Worm (Caenorhabditis elegans): Measurements from ENCODE around the gene F10G2.2.
"Not testable (repeated sequence)": the region's sequence is repeated elsewhere in the genome, so short reads cannot be mapped to it uniquely, and the experiment has no call there.

Gene F10G2.2

ce11 chrV:7328092-7328491 lies 2.9 kb upstream of the F10G2.2 start, which contains the start of gene clec-7:
clec-7 (plus strand) TSS chrV:7328392.
- TF ChIP-seq lin-13 (GFP tag; optimal IDR thresholded peaks at IDR 0.05) = no peak
- TF ChIP-seq Y116A8C.19 (tag; optimal IDR thresholded peaks at IDR 0.05; ENCODE audit: borderline replicate concordance) = no peak
- TF ChIP-seq nhr-77 (tag; optimal IDR thresholded peaks at IDR 0.05) = no peak
- TF ChIP-seq skn-1 (tag; optimal IDR thresholded peaks at IDR 0.05) = no peak
- no peak for TF ChIP-seq pqm-1 (tag; optimal IDR thresholded peaks at IDR 0.05)
- no peak for TF ChIP-seq ces-1 (GFP tag; optimal IDR thresholded peaks at IDR 0.05)
- TF ChIP-seq lir-3 (tag; optimal IDR thresholded peaks at IDR 0.05; ENCODE audit: poor library complexity) = no peak
- TF ChIP-seq nhr-237 (tag; optimal IDR thresholded peaks at IDR 0.05) = no peak
- no peak for TF ChIP-seq dpl-1 (GFP tag; optimal IDR thresholded peaks at IDR 0.05)
- TF ChIP-seq F16B12.6 (tag; optimal IDR thresholded peaks at IDR 0.05) = no peak
- no peak for TF ChIP-seq egl-27 (tag; optimal IDR thresholded peaks at IDR 0.05)
- TF ChIP-seq C16A3.4 (tag; optimal IDR thresholded peaks at IDR 0.05) = no peak
- TF ChIP-seq irx-1 (tag; optimal IDR thresholded peaks at IDR 0.05) = no peak
- no peak for TF ChIP-seq lin-15B (tag; optimal IDR thresholded peaks at IDR 0.05)
- no peak for TF ChIP-seq blmp-1 (tag; optimal IDR thresholded peaks at IDR 0.05)
- no peak for TF ChIP-seq C04F5.9 (tag; optimal IDR thresholded peaks at IDR 0.05)
- TF ChIP-seq ztf-4 (tag; optimal IDR thresholded peaks at IDR 0.05) = no peak
- no peak for TF ChIP-seq lin-35 (GFP tag; optimal IDR thresholded peaks at IDR 0.05)

- TF ChIP-seq irx-1 (tag; optimal IDR thresholded peaks at IDR 0.05) = no peak
Measured at ce11 chrV:7332253-7332652, 1.3 kb downstream of the F10G2.2 start, which contains the start of gene F10G2.1. F10G2.1 (plus strand) TSS chrV:7332553.

- TF ChIP-seq grh-1 (GFP tag; IDR thresholded peaks at IDR 0.05); lsy-2 (tag; optimal IDR thresholded peaks at IDR 0.05); jun-1 (tag; optimal IDR thresholded peaks at IDR 0.05): not testable (repeated sequence)
Measured at ce11 chrV:7337218-7337617, 6.2 kb downstream of the F10G2.2 start, which contains the start of gene F10G2.7. F10G2.7 (minus strand) TSS chrV:7337318.

DNA sequence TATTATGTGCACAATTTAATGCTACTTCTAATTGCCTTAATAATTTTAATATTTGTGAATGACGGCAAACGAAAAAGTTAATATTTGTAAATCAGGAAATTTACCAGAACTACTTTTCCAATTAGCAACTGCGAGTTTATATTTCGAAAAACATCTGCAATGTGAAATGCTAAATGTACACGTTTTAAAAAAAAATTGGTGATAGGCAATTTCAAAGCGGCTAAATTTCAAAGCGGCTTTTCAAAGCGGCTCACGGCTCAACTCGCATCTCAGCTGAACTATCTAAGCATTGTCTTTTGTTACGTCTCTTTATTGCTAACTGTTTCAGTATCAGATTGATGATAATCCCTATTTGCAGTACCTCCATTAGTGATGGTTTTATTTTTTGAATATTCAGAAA lies 8.9 kb downstream of the F10G2.2 start, which contains the start of gene srh-187:
Gene srh-187, minus strand, starts transcription at position 101 of the 400 bp plus-strand sequence.
- TF ChIP-seq nhr-77 (tag; optimal IDR thresholded peaks at IDR 0.05) (no peak), zip-4 (GFP tag; optimal IDR thresholded peaks at IDR 0.05) (no peak), nhr-19 (GFP tag; conservative IDR thresholded peaks at IDR 0.05) (no peak), ceh-90 (tag; optimal IDR thresholded peaks at IDR 0.05) (no peak), jun-1 (tag; optimal IDR thresholded peaks at IDR 0.05) (no peak), nhr-76 (tag; optimal IDR thresholded peaks at IDR 0.05) (no peak), hlh-4 (tag; optimal IDR thresholded peaks at IDR 0.05) (no peak), snpc-4 (tag; optimal IDR thresholded peaks at IDR 0.05) (no peak), sptf-1 (tag; optimal IDR thresholded peaks at IDR 0.05) (no peak), nhr-85 (tag) (no peak)

DNA sequence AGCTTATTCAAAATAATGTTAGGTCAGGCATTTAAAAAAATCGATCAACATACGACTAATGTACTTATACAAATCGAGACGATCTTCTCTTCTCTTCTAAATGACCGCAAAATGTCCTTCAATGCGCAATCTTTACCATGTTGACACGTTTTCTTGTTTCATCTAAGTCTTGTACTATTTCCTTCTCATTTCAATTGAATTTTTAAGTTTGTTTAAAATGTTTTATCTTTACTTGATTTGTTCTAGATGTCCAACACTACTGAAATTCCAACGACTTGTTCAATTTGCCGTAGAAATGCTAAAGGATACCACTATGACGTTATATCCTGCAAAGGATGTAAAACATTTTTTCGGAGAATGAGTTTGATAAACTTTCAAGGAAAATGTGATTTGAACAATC lies 11.0 kb downstream of the F10G2.2 start, which contains the start of the genes nhr-263 and nhr-148:
Gene nhr-263, minus strand, starts transcription at position 101 of the 400 bp plus-strand sequence.
Gene nhr-148, plus strand, starts transcription at position 215 of the 400 bp plus-strand sequence.
- TF ChIP-seq ceh-63 (GFP tag; optimal IDR thresholded peaks at IDR 0.05) (no peak), blmp-1 (tag; optimal IDR thresholded peaks at IDR 0.05) (peak; percentile 2)

DNA sequence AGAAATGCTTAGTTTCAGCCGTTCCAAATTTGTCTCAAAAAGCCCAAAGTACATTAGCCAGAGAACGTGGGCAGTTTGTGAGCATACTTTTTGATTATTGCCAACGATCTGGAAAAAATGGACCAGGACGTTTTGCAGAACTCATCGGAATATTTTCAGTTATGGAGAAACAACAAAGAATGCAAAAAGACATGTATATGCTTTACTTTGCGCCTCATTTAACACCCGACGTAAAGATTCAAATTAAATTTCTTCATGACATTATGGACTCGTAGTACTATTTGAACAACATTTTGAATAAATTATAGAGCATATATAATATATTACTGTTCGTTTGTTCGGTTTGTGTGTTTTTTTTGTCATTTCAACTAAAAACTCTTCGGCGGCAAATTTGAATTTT lies 12.6 kb downstream of the F10G2.2 start, which contains the start of gene srh-244:
Gene srh-244, plus strand, starts transcription at position 301 of the 400 bp plus-strand sequence.
- TF ChIP-seq mdl-1 (tag; optimal IDR thresholded peaks at IDR 0.05) (no peak), nhr-19 (GFP tag; conservative IDR thresholded peaks at IDR 0.05) (no peak), ets-5 (GFP tag; IDR thresholded peaks at IDR 0.05) (no peak), lin-35 (GFP tag; optimal IDR thresholded peaks at IDR 0.05) (no peak), unc-98 (GFP tag; IDR thresholded peaks at IDR 0.05) (no peak)
